Fruit fly (Drosophila melanogaster): ENCODE measurements around the gene CG6999.

Gene CG6999

dm6 chrX:9109072-9109844 is 21.1 kb downstream of the CG6999 start (continued):
- TF ChIP-seq nerfin-2 (GFP tag; IDR thresholded peaks at IDR 0.05; ENCODE audit: partially characterized antibody) (no peak), Pdp1 (GFP tag; optimal IDR thresholded peaks at IDR 0.05) (peak; percentile 51 to 63), CG13424 (tag; optimal IDR thresholded peaks at IDR 0.05) (peak; percentile 32), Hr39 (optimal IDR thresholded peaks at IDR 0.05) (no peak), Dip3 (GFP tag; optimal IDR thresholded peaks at IDR 0.05) (peak; percentile 61), CG12155 (GFP tag; optimal IDR thresholded peaks at IDR 0.05) (peak; percentile 38), CG10366 (GFP tag; IDR thresholded peaks at IDR 0.05) (peak; percentile 43; the same call in 1 of the 2 replicates), gfzf (GFP tag; optimal IDR thresholded peaks at IDR 0.05) (peak; percentile 91), scrt (GFP tag; optimal IDR thresholded peaks at IDR 0.05) (peak; percentile 37), ac (GFP tag; optimal IDR thresholded peaks at IDR 0.05) (no peak), CG12071 (GFP tag; optimal IDR thresholded peaks at IDR 0.05) (peak; percentile 17), wek (GFP tag; optimal IDR thresholded peaks at IDR 0.05) (peak; percentile 38), CG34224 (GFP tag; IDR thresholded peaks at IDR 0.05; ENCODE audit: partially characterized antibody) (no peak), Lhr (GFP tag; optimal IDR thresholded peaks at IDR 0.05) (peak; percentile 61), sima (GFP tag; optimal IDR thresholded peaks at IDR 0.05) (no peak), B-H1 (GFP tag; IDR thresholded peaks at IDR 0.05) (peak; percentile 28; the same call in 1 of the 3 replicates), lola (GFP tag; optimal IDR thresholded peaks at IDR 0.05) (peak in 1 of 3 experiments; percentile 53), CG1603 (tag; optimal IDR thresholded peaks at IDR 0.05) (peak; percentile 66), CG13624 (GFP tag; optimal IDR thresholded peaks at IDR 0.05) (peak; percentile 64), mirr (GFP tag; optimal IDR thresholded peaks at IDR 0.05) (peak; percentile 3), CG4617 (GFP tag; optimal IDR thresholded peaks at IDR 0.05; ENCODE audit: borderline replicate concordance) (peak; percentile 53), CG10267 (tag; optimal IDR thresholded peaks at IDR 0.05) (peak; percentile 58), seq (GFP tag; IDR thresholded peaks at IDR 0.05) (no peak), gro (GFP tag; optimal IDR thresholded peaks at IDR 0.05) (peak; percentile 56), CG2120 (GFP tag; optimal IDR thresholded peaks at IDR 0.05) (peak; percentile 65), Nf-YC (tag; optimal IDR thresholded peaks at IDR 0.05) (peak; percentile 36), CG6272 (GFP tag; IDR thresholded peaks at IDR 0.05) (no peak; the same call in 1 of the 2 replicates), Blimp-1 (GFP tag; optimal IDR thresholded peaks at IDR 0.05) (peak; percentile 28), Nf-YB (GFP tag; optimal IDR thresholded peaks at IDR 0.05) (peak; percentile 20), CG10959 (GFP tag; IDR thresholded peaks at IDR 0.05) (no peak), Hr3 (GFP tag; optimal IDR thresholded peaks at IDR 0.05) (peak; percentile 51), sug (tag; optimal IDR thresholded peaks at IDR 0.05) (no peak), CG8089 (GFP tag; optimal IDR thresholded peaks at IDR 0.05) (peak; percentile 51), HLH3B (GFP tag; IDR thresholded peaks at IDR 0.05) (0 out of 2 replicates have a peak, but pooled peaks have one; percentile 9), Ravus (GFP tag; IDR thresholded peaks at IDR 0.05) (no peak), mam (GFP tag; optimal IDR thresholded peaks at IDR 0.05) (peak; percentile 55), wor (GFP tag; IDR thresholded peaks at IDR 0.05) (no peak), Elba2 (GFP tag; optimal IDR thresholded peaks at IDR 0.05) (peak; percentile 11), ttk (GFP tag; IDR thresholded peaks at IDR 0.05) (peak; percentile 22; the same call in 1 of the 2 replicates), CG9437 (GFP tag; optimal IDR thresholded peaks at IDR 0.05) (peak; percentile 61), unpg (GFP tag; optimal IDR thresholded peaks at IDR 0.05) (peak; percentile 51), pros (GFP tag; optimal IDR thresholded peaks at IDR 0.05) (no peak), Trl (optimal IDR thresholded peaks at IDR 0.05) (no peak), Trl (GFP tag; optimal IDR thresholded peaks at IDR 0.05) (peak; percentile 9), fd3F (GFP tag; optimal IDR thresholded peaks at IDR 0.05) (peak; percentile 18), CG2889 (GFP tag; IDR thresholded peaks at IDR 0.05) (no peak), HLHmδ (GFP tag; optimal IDR thresholded peaks at IDR 0.05) (no peak), cg (GFP tag; optimal IDR thresholded peaks at IDR 0.05) (peak; percentile 74), ase (GFP tag; IDR thresholded peaks at IDR 0.05) (0 out of 3 replicates have a peak, but pooled peaks have one; percentile 38)

Measured in whole organism, embryonic.